Worm (Caenorhabditis elegans) whole organism, late embryonic: Measurements from ENCODE around the gene dgk-5.
A peak's percentile ranks its signal among the peaks of the same experiment; 100 is the strongest.

ENCODE experiments used
- ceh-48 ChIP-seq: sonication (generic microtip); optimal IDR thresholded peaks from 2 replicates; lab custom pipeline; 2016; ENCODE audit warnings: missing genetic modification characterization, inconsistent platforms, missing compliant biosample characterization
- unc-55 ChIP-seq: sonication (generic microtip); optimal IDR thresholded peaks from 2 replicates; lab custom pipeline; 2017; ENCODE audit warnings: missing biosample characterization, missing genetic modification reagents, missing genetic modification characterization

- TF ChIP-seq unc-55 (GFP tag; lab: Kevin White, UChicago) (peak; percentile 39), ceh-48 (tag; lab: Kevin White, UChicago) (no peak)
Measured at ce11 chrII:6482102-6482501, 11.2 kb upstream of the dgk-5 start, which contains the start of gene del-10.
